Worm (Caenorhabditis elegans): Measurements from ENCODE around the gene T26E4.3.
"Not testable (repeated sequence)": the region's sequence is repeated elsewhere in the genome, so short reads cannot be mapped to it uniquely, and the experiment has no call there.

T26E4.3 gene

ce11 chrV:15803079-15803478, 20.5 kb downstream of the T26E4.3 start, which contains the start of gene srd-27:
Gene srd-27, plus strand, starts transcription at chrV:15803379.
- not testable (repeated sequence) for TF ChIP-seq drap-1 (GFP tag; optimal IDR thresholded peaks at IDR 0.05); M03D4.4 (tag; optimal IDR thresholded peaks at IDR 0.05); lin-13 (tag; optimal IDR thresholded peaks at IDR 0.05)

- not testable (repeated sequence) for TF ChIP-seq mep-1, sptf-1, lin-13 (tag; optimal IDR thresholded peaks at IDR 0.05)
Measured at ce11 chrV:15803748-15804147, 21.2 kb downstream of the T26E4.3 start, which contains the start of gene T26E4.18. Gene T26E4.18, minus strand, starts transcription at chrV:15803848.

DNA sequence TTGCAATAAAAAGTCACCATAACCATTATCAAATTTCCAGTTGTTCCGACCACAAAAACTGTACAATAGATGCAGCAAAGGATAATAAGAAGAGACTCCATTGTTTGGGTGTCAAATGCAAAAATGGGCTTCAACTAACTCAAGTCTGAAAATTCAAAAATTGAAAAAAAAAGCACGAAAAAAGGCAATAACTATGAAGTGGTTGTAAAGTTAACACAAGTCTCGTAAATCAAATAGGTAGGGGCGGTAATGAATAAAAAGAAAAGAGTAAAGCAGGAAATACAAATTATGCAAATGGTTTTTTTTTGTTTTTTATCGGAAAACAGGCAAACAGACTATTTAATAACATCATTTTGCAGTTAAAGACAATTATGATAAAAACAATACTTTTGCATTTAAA, 24.8 kb downstream of the T26E4.3 start, which contains the start of gene srsx-38:
TSS of gene srsx-38 (minus strand) at position 101 of the 400 bp plus-strand sequence.
- not testable (repeated sequence) for TF ChIP-seq mls-2 (tag; optimal IDR thresholded peaks at IDR 0.05); flh-1 (GFP tag; optimal IDR thresholded peaks at IDR 0.05); hlh-1 (tag; optimal IDR thresholded peaks at IDR 0.05)

ce11 chrV:15809543-15809942, 26.9 kb downstream of the T26E4.3 start, which contains the start of gene srsx-36:
Gene srsx-36, minus strand, starts transcription at chrV:15809643.
- TF ChIP-seq sem-2 (GFP tag; optimal IDR thresholded peaks at IDR 0.05) (no peak), zip-8 (tag; optimal IDR thresholded peaks at IDR 0.05) (no peak), lsy-2 (tag; optimal IDR thresholded peaks at IDR 0.05) (no peak), unc-39 (tag; optimal IDR thresholded peaks at IDR 0.05) (no peak), ceh-83 (GFP tag; optimal IDR thresholded peaks at IDR 0.05) (no peak), flh-1 (GFP tag; optimal IDR thresholded peaks at IDR 0.05) (no peak), ces-1 (GFP tag; optimal IDR thresholded peaks at IDR 0.05) (no peak), nhr-2 (tag; optimal IDR thresholded peaks at IDR 0.05) (no peak), bed-3 (GFP tag; optimal IDR thresholded peaks at IDR 0.05) (no peak)

DNA sequence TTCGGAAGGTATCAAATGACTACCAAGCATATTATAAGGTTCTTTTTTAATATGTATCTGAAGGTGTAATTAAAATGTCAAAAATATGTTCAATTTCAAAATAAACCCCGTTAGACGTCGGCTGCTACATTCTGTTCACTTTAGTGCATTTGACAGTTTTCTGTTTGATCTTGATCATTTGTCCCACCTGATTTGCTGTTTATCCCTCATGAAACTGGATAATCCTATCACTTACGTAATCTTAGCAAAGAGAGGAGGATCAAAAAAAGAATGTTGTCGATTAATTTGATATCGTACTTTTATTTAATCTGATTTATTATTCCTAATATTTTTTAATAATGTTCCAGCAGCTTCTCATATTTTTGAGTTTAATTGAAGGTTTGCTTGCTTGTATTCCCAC, 27.9 kb downstream of the T26E4.3 start, which contains the start of gene F54B8.1:
TSS of gene F54B8.1 (plus strand) at position 301 of the 400 bp plus-strand sequence.
- no peak for TF ChIP-seq hlh-1 (tag; optimal IDR thresholded peaks at IDR 0.05)
- no peak for TF ChIP-seq pha-4 (tag; optimal IDR thresholded peaks at IDR 0.05)
- TF ChIP-seq nhr-12 (tag; optimal IDR thresholded peaks at IDR 0.05) = no peak
- no peak for TF ChIP-seq unc-39 (tag; optimal IDR thresholded peaks at IDR 0.05)
- no peak for TF ChIP-seq mls-2 (tag; optimal IDR thresholded peaks at IDR 0.05)
- no peak for TF ChIP-seq elt-1 (tag; optimal IDR thresholded peaks at IDR 0.05; ENCODE audit: borderline replicate concordance, insufficient read depth)
- no peak for TF ChIP-seq lin-32 (GFP tag; optimal IDR thresholded peaks at IDR 0.05)
- TF ChIP-seq mep-1 (tag; optimal IDR thresholded peaks at IDR 0.05) = no peak
- no peak for TF ChIP-seq blmp-1 (tag; optimal IDR thresholded peaks at IDR 0.05)
- no peak for TF ChIP-seq nhr-28 (tag; optimal IDR thresholded peaks at IDR 0.05)

DNA sequence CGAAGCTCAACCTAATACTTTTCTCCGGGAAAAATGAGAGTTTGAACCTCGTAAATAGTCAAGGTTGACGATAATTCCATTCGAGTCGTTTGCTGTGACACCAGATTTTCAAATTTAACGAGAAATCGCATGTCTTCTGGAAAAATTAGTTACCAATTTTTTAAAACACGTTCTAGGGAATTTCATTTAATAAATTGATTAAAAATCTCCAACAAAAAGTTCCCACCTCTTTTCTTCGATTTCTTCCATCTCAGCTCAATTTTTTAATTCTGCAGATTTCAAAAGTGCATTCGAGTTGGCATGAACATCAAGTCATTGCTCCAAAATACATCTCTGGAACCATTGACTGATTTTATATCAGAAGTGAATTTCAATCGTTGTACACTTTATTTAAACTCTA, 29.4 kb downstream of the T26E4.3 start, which contains the start of gene nhr-282:
TSS of gene nhr-282 (plus strand) at position 301 of the 400 bp plus-strand sequence.
- TF ChIP-seq tbx-8 (GFP tag; optimal IDR thresholded peaks at IDR 0.05); nhr-237 (tag; optimal IDR thresholded peaks at IDR 0.05); mls-2 (tag; optimal IDR thresholded peaks at IDR 0.05): not testable (repeated sequence)

- TF ChIP-seq zip-8 (tag; optimal IDR thresholded peaks at IDR 0.05) (peak; percentile 19), sem-2 (GFP tag; optimal IDR thresholded peaks at IDR 0.05) (no peak)
Measured at ce11 chrV:15815962-15816432, 33.4 kb downstream of the T26E4.3 start, which contains the start of the genes fbxa-69 and F54B8.4. Gene fbxa-69, minus strand, starts transcription at chrV:15815971. Gene F54B8.4, plus strand, starts transcription at chrV:15816382.

- TF ChIP-seq lsy-2 (tag; optimal IDR thresholded peaks at IDR 0.05) (no peak), elt-3 (tag; optimal IDR thresholded peaks at IDR 0.05) (no peak), unc-120 (tag; optimal IDR thresholded peaks at IDR 0.05; ENCODE audit: poor library complexity, severe bottlenecking) (no peak), nhr-12 (tag; optimal IDR thresholded peaks at IDR 0.05) (no peak), ces-1 (GFP tag; optimal IDR thresholded peaks at IDR 0.05) (no peak), tbx-8 (GFP tag; optimal IDR thresholded peaks at IDR 0.05) (no peak), mep-1 (tag; optimal IDR thresholded peaks at IDR 0.05) (no peak), ham-2 (GFP tag; optimal IDR thresholded peaks at IDR 0.05) (no peak), zip-8 (tag; optimal IDR thresholded peaks at IDR 0.05) (no peak), lin-13 (tag; optimal IDR thresholded peaks at IDR 0.05) (no peak), flh-1 (GFP tag; optimal IDR thresholded peaks at IDR 0.05) (no peak), blmp-1 (tag; optimal IDR thresholded peaks at IDR 0.05) (no peak)
Measured at ce11 chrV:15817746-15818145, 35.2 kb downstream of the T26E4.3 start, which contains the start of gene abf-3. Gene abf-3, minus strand, starts transcription at chrV:15817846.
